Worm (Caenorhabditis elegans) whole organism, early embryonic: ENCODE results near the gene Y38A10A.2.

ENCODE experiments used
- B0310.2 ChIP-seq: sonication (generic microtip); optimal IDR thresholded peaks from 2 replicates; lab custom pipeline; 2016; ENCODE audit warnings: mild to moderate bottlenecking, missing genetic modification characterization, missing compliant biosample characterization
- ama-1 ChIP-seq: fragments of 150-350 bp; optimal IDR thresholded peaks from 2 replicates; lab custom pipeline; 2014
- ceh-36 ChIP-seq: sonication (generic microtip); optimal IDR thresholded peaks from 2 replicates; lab custom pipeline; 2016; ENCODE audit warnings: missing genetic modification characterization, inconsistent platforms, missing compliant biosample characterization
- flt-1 ChIP-seq: fragments of 200-800 bp; sonication (Bioruptor generic); IDR thresholded peaks from 2 replicates; pipeline ENCODE4 v1.3.6; 2022; ENCODE audit warnings: missing genetic modification characterization, missing compliant biosample characterization
- hmg-4 ChIP-seq: fragments of 200-800 bp; sonication (Bioruptor generic); optimal IDR thresholded peaks from 2 replicates; lab custom pipeline; 2018; ENCODE audit warnings: mild to moderate bottlenecking, missing genetic modification characterization, missing compliant biosample characterization
- pes-1 ChIP-seq: fragments of 200-800 bp; sonication (Bioruptor generic); IDR thresholded peaks from 2 replicates; pipeline ENCODE4 v1.3.6; 2022; ENCODE audit warnings: missing genetic modification reagents, missing genetic modification characterization, missing compliant biosample characterization
- scrt-1 ChIP-seq: fragments of 200-800 bp; sonication (Bioruptor generic); IDR thresholded peaks from 2 replicates; pipeline ENCODE4 v1.3.6; 2022; ENCODE audit warnings: missing genetic modification characterization, missing compliant biosample characterization
- tbx-37 ChIP-seq: fragments of 200-800 bp; sonication (Bioruptor generic); conservative IDR thresholded peaks from 2 replicates; pipeline ENCODE4 v1.3.6; 2022; ENCODE audit warnings: missing genetic modification reagents, missing genetic modification characterization, missing compliant biosample characterization

DNA sequence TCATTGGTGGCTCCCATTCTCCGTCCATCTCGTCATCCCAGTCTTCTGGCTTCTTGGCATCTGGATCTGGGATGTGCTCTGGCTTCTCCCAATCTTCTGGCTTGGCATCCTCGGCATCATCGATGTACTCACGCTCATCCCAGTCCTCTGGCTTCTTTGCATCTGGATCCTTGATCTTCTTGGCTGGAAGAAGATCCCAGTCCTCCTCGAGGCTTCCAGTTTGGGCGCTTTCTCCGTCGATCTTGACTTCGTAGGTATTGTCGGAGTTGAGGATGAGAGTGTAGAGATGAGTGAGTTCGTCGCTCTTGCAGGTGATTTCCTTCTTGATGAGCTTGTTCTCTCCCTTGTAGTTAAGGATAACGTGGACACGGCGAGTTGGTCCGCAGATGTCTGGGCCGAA, 36.4 kb upstream of the Y38A10A.2 start:
- no peak for TF ChIP-seq B0310.2
- no peak for TF ChIP-seq pes-1
- TF ChIP-seq ama-1 = no peak
- no peak for TF ChIP-seq scrt-1 (GFP tag; lab: Robert Waterston, UW)
- no peak for TF ChIP-seq hmg-4
- no peak for TF ChIP-seq ceh-36 (tag; lab: Kevin White, UChicago)
- TF ChIP-seq tbx-37 (GFP tag; lab: Robert Waterston, UW) = no peak
- TF ChIP-seq flt-1 (GFP tag; lab: Robert Waterston, UW) = no peak
